Worm (Caenorhabditis elegans) whole organism, early embryonic: ENCODE measurements around the gene R10E8.6.

ENCODE experiments used
- ama-1 ChIP-seq: fragments of 150-350 bp; optimal IDR thresholded peaks from 2 replicates; lab custom pipeline; 2014
- ceh-36 ChIP-seq: sonication (generic microtip); optimal IDR thresholded peaks from 2 replicates; lab custom pipeline; 2016; ENCODE audit warnings: missing genetic modification characterization, inconsistent platforms, missing compliant biosample characterization
- hnd-1 ChIP-seq: sonication (generic microtip); optimal IDR thresholded peaks from 2 replicates; lab custom pipeline; 2016; ENCODE audit warnings: missing genetic modification characterization, missing compliant biosample characterization
- sea-1 ChIP-seq: fragments of 200-800 bp; sonication (Bioruptor generic); conservative IDR thresholded peaks from 2 replicates; pipeline ENCODE4 v1.3.6; 2022; ENCODE audit warnings: missing genetic modification characterization, missing compliant biosample characterization
- tbx-11 ChIP-seq: fragments of 200-800 bp; sonication (Bioruptor generic); IDR thresholded peaks from 2 replicates; pipeline ENCODE4 v1.3.6; 2022; ENCODE audit warnings: missing genetic modification characterization, missing compliant biosample characterization

ce11 chrV:18235808-18236207 is 30.4 kb downstream of the R10E8.6 start:
- TF ChIP-seq tbx-11 (GFP tag; lab: Robert Waterston, UW), result no peak
- TF ChIP-seq ama-1 (lab: Kevin White, UChicago), result no peak
- no peak for TF ChIP-seq sea-1 (GFP tag; lab: Robert Waterston, UW)
- no peak for TF ChIP-seq hnd-1
- TF ChIP-seq ceh-36 (tag; lab: Kevin White, UChicago), result no peak
